Worm (Caenorhabditis elegans) whole organism, L3 larva: Measurements from ENCODE around the gene sre-19.

Experiments used
- ceh-82 ChIP-seq: fragments of 150-350 bp; optimal IDR thresholded peaks from 2 replicates; lab custom pipeline; 2014; ENCODE audit warnings: missing biosample characterization, missing genetic modification characterization
- lin-15B ChIP-seq: fragments of 150-350 bp; optimal IDR thresholded peaks from 2 replicates; lab custom pipeline; 2014; ENCODE audit warnings: missing biosample characterization, missing genetic modification characterization
- nhr-11 ChIP-seq: fragments of 150-350 bp; optimal IDR thresholded peaks from 2 replicates; lab custom pipeline; 2014; ENCODE audit warnings: missing biosample characterization, missing genetic modification characterization

DNA sequence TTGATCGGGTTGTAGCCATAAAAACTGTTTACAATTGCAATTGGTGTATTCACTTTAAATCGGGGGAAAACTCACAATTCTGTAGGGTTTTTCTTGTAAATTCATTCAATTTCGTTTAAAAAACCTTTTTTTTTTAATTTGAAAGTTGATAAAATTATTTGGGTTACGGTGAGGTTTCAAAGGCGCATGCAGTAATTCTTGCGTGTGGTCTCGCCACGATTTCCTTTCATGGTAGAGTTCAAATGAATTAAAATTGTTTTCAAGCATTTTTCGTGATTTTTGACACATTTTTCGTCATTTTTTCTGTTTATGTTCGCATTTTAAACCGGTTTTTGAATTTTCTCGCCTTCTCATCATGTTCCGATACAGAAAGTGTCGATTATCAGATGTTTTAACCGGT lies 44.1 kb downstream of the sre-19 start:
- TF ChIP-seq ceh-82 (tag; lab: Kevin White, UChicago), result no peak
- no peak for TF ChIP-seq nhr-11
- TF ChIP-seq lin-15B (tag; lab: Kevin White, UChicago), result no peak
